Fruit fly (Drosophila melanogaster): ENCODE data around the gene MED20.

The MED20 gene

DNA sequence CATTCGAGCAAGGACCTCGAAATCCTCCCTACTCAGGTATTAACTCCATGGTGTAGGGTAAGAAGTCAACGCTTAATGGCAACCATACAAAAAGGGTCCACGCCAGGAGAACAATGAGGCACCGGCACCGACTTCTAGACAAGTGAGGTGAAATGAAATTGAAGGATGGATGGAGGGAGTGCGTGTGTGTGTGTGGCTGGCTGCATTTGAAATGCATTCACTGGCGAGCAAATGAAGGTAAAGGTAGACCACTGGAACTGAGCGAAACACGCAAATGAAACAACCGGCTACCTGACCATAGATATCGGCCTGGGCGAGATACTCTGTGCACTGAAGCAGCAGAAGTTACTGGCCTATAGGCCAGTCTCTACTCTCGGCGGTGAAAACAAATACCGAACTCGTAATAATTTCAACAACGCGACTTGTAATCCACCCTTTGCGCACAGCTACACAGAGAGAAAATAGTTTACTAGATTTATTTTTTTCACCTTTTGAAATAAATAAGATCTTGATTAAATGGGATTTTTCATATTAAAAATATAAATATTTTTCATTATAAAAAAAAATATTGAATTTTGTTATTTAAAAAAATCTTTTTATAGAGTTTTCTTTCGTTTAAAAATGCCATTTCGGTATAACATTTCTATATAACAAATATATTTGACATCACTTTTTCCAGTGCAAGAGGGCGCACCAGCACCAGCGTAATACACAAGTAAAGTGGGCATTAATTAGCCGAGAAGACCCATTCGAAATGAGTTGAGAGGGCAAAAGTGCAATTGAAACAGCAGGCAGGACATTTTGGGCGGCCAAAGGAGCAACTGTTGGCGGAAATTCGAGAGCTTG lies 9.2 kb upstream of the MED20 start (continued):
- TF ChIP-seq ranshi (GFP tag; IDR thresholded peaks at IDR 0.05) (peak; percentile 88), CG13775 (GFP tag; optimal IDR thresholded peaks at IDR 0.05) (peak; percentile 87), CG12104 (GFP tag; optimal IDR thresholded peaks at IDR 0.05) (no peak), CG10543 (GFP tag; optimal IDR thresholded peaks at IDR 0.05) (peak; percentile 58), unc-4 (GFP tag; IDR thresholded peaks at IDR 0.05; ENCODE audit: partially characterized antibody) (no peak), cg (GFP tag; optimal IDR thresholded peaks at IDR 0.05) (no peak), Ets97D (GFP tag; optimal IDR thresholded peaks at IDR 0.05) (peak; percentile 1), CG8290 (GFP tag; optimal IDR thresholded peaks at IDR 0.05) (peak; percentile 47), CG8290 (tag; optimal IDR thresholded peaks at IDR 0.05) (peak in 1 of 2 experiments; percentile 1), CG18011 (GFP tag; optimal IDR thresholded peaks at IDR 0.05) (peak; percentile 39), CG6791 (GFP tag; IDR thresholded peaks at IDR 0.05; ENCODE audit: partially characterized antibody) (no peak), cas (GFP tag; IDR thresholded peaks at IDR 0.05) (no peak), hb (GFP tag; IDR thresholded peaks at IDR 0.05; ENCODE audit: partially characterized antibody) (no peak), CG11723 (GFP tag; optimal IDR thresholded peaks at IDR 0.05) (peak; percentile 70), mirr (GFP tag; optimal IDR thresholded peaks at IDR 0.05) (no peak), CG13123 (GFP tag; optimal IDR thresholded peaks at IDR 0.05) (peak; percentile 63), vvl (GFP tag; IDR thresholded peaks at IDR 0.05) (peak; percentile 94), CG16815 (GFP tag; optimal IDR thresholded peaks at IDR 0.05) (peak; percentile 77), CG18599 (GFP tag; optimal IDR thresholded peaks at IDR 0.05) (no peak), gce (GFP tag; IDR thresholded peaks at IDR 0.05) (no peak), gsb-n (tag; optimal IDR thresholded peaks at IDR 0.05) (peak; percentile 87), sd (tag; optimal IDR thresholded peaks at IDR 0.05) (no peak), ems (GFP tag; optimal IDR thresholded peaks at IDR 0.05) (peak; percentile 12), esg (GFP tag; conservative IDR thresholded peaks at IDR 0.05) (peak; percentile 87), CG1792 (GFP tag; optimal IDR thresholded peaks at IDR 0.05) (no peak), Max (GFP tag; optimal IDR thresholded peaks at IDR 0.05) (peak; percentile 54), CG7928 (GFP tag; optimal IDR thresholded peaks at IDR 0.05) (no peak), chn (GFP tag; optimal IDR thresholded peaks at IDR 0.05) (peak; percentile 26), trh (GFP tag; optimal IDR thresholded peaks at IDR 0.05) (peak; percentile 74), CG17328 (GFP tag; IDR thresholded peaks at IDR 0.05) (peak; percentile 81), CG17802 (tag; optimal IDR thresholded peaks at IDR 0.05) (no peak), ro (GFP tag; IDR thresholded peaks at IDR 0.05) (peak; percentile 48), zfh2 (GFP tag; optimal IDR thresholded peaks at IDR 0.05) (peak; percentile 26), ATbp (GFP tag; optimal IDR thresholded peaks at IDR 0.05) (peak; percentile 81), cad (GFP tag; optimal IDR thresholded peaks at IDR 0.05) (no peak), odd (GFP tag; optimal IDR thresholded peaks at IDR 0.05) (peak; percentile 84), zfh1 (GFP tag; IDR thresholded peaks at IDR 0.05) (peak; percentile 85; the same call in 2 of the 3 replicates), prd (optimal IDR thresholded peaks at IDR 0.05) (no peak), prd (GFP tag; IDR thresholded peaks at IDR 0.05) (peak; percentile 67; the same call in 2 of the 3 replicates), al (GFP tag; IDR thresholded peaks at IDR 0.05) (peak; percentile 64), danr (GFP tag; IDR thresholded peaks at IDR 0.05) (no peak; the same call in none of the 2 replicates), zen2 (GFP tag; IDR thresholded peaks at IDR 0.05; ENCODE audit: partially characterized antibody) (no peak), tio (GFP tag; optimal IDR thresholded peaks at IDR 0.05) (peak; percentile 88), CG2889 (GFP tag; IDR thresholded peaks at IDR 0.05) (0 out of 3 replicates have a peak, but pooled peaks have one; percentile 44), CG11504 (tag; optimal IDR thresholded peaks at IDR 0.05) (peak; percentile 91), CG17359 (tag; optimal IDR thresholded peaks at IDR 0.05) (peak; percentile 64), lilli (GFP tag; optimal IDR thresholded peaks at IDR 0.05) (peak; percentile 54), ttk (GFP tag; IDR thresholded peaks at IDR 0.05) (peak; percentile 86), Nf-YC (tag; optimal IDR thresholded peaks at IDR 0.05) (peak; percentile 49)

All from whole organism, embryonic.